Fruit fly (Drosophila melanogaster) whole organism, prepupa: ENCODE results near the gene CG11695.

Experiments used
- CG10669 ChIP-seq: fragments of 200-800 bp; sonication (Bioruptor generic); optimal IDR thresholded peaks from 3 replicates; lab custom pipeline; 2018; ENCODE audit warnings: missing biosample characterization, mild to moderate bottlenecking, missing genetic modification characterization, moderate library complexity
- CG3032 ChIP-seq: fragments of 200-800 bp; optimal IDR thresholded peaks from 2 replicates; lab custom pipeline; 2019; ENCODE audit warnings: missing biosample characterization, mild to moderate bottlenecking, missing genetic modification characterization, moderate library complexity
- Hr38 ChIP-seq: sonication (Bioruptor generic); optimal IDR thresholded peaks from 2 replicates; lab custom pipeline; 2016; ENCODE audit warnings: missing biosample characterization, missing genetic modification characterization
- Hr39 ChIP-seq: fragments of 200-800 bp; sonication (Bioruptor generic); optimal IDR thresholded peaks from 2 replicates; lab custom pipeline; 2016; ENCODE audit warnings: missing biosample characterization, missing genetic modification characterization
- dsx ChIP-seq: fragments of 200-800 bp; optimal IDR thresholded peaks from 3 replicates; lab custom pipeline; 2019; ENCODE audit warnings: missing biosample characterization, mild to moderate bottlenecking, missing genetic modification characterization, moderate library complexity; ENCODE audit not compliant: poor library complexity, severe bottlenecking

DNA sequence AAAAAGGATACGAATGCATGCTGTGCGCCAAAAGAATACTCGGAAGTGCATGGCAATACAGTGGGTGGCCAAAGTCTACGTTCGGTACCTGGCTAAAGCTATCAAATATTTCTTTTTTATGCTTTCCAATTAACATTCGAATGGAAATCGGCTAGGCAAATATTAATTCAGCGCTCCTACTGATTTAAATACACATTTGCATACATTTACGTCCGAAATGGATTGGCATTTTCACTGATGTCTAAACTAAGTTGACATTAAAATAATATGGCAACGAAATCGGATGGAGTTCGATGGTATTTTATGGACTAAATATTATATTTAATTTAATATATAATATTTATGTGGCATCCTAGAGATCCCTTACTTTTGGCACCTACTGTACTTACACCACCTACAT, 34.2 kb upstream of the CG11695 start:
- TF ChIP-seq CG3032 (tag; lab: Kevin White, UChicago) (peak; percentile 40), Hr39 (GFP tag; lab: Kevin White, UChicago) (peak; percentile 19), dsx (GFP tag; lab: Kevin White, UChicago) (peak; percentile 36), CG10669 (peak; percentile 47), Hr38 (GFP tag; lab: Kevin White, UChicago) (no peak)
